Fruit fly (Drosophila melanogaster) whole organism, embryonic: ENCODE data around the gene Mur2B.

Experiments used
- CG11695 ChIP-seq: fragments of 200-800 bp; sonication (Bioruptor generic); IDR thresholded peaks from 3 replicates; pipeline ENCODE4 v1.3.6; 2022; ENCODE audit warnings: missing biosample characterization, missing genetic modification characterization
- CG32767 ChIP-seq: fragments of 200-800 bp; sonication (Bioruptor generic); IDR thresholded peaks from 2 replicates; pipeline ENCODE4 v1.3.6; 2022; ENCODE audit warnings: missing biosample characterization, missing genetic modification characterization
- Six4 ChIP-seq: fragments of 200-800 bp; sonication (Bioruptor generic); optimal IDR thresholded peaks from 2 replicates; lab custom pipeline; 2016; ENCODE audit warnings: missing biosample characterization, missing genetic modification characterization
- hth ChIP-seq: fragments of >200 bp; optimal IDR thresholded peaks from 2 replicates; lab custom pipeline; 2017; ENCODE audit warnings: inconsistent platforms
- mld ChIP-seq: fragments of 200-800 bp; sonication (Bioruptor generic); IDR thresholded peaks from 3 replicates; pipeline ENCODE4 v1.3.6; 2022; ENCODE audit warnings: missing biosample characterization, missing genetic modification characterization; ENCODE audit not compliant: partially characterized antibody
- org-1 ChIP-seq: fragments of 200-800 bp; sonication (Bioruptor generic); optimal IDR thresholded peaks from 2 replicates; lab custom pipeline; 2017; ENCODE audit warnings: missing biosample characterization, missing genetic modification characterization
- stwl ChIP-seq: fragments of 200-800 bp; sonication (Bioruptor generic); optimal IDR thresholded peaks from 3 replicates; lab custom pipeline; 2018; ENCODE audit warnings: missing biosample characterization, mild to moderate bottlenecking, missing genetic modification characterization, moderate library complexity

- TF ChIP-seq CG11695 (GFP tag; lab: Robert Waterston, UW) (no peak), CG32767 (GFP tag; lab: Robert Waterston, UW) (no peak), org-1 (GFP tag; lab: Kevin White, UChicago) (no peak), stwl (tag; lab: Kevin White, UChicago) (no peak), hth (lab: Kevin White, UChicago) (no peak), Six4 (no peak), mld (GFP tag; lab: Robert Waterston, UW) (no peak)
These were observed 102.7 kb downstream of the Mur2B start for dm6 chrX:1565915-1566314.
